Worm (Caenorhabditis elegans): ENCODE measurements around the gene Y43F8B.19.

- no peak for TF ChIP-seq ama-1 (optimal IDR thresholded peaks at IDR 0.05)
- TF ChIP-seq nhr-11 (tag; optimal IDR thresholded peaks at IDR 0.05) = no peak
- no peak for TF ChIP-seq jun-1 (tag; optimal IDR thresholded peaks at IDR 0.05)
- no peak for TF ChIP-seq ceh-82 (tag; optimal IDR thresholded peaks at IDR 0.05)
- TF ChIP-seq ceh-28 (tag; optimal IDR thresholded peaks at IDR 0.05) = no peak
- TF ChIP-seq lin-39 (tag; optimal IDR thresholded peaks at IDR 0.05) = no peak
- TF ChIP-seq nhr-28 (tag; optimal IDR thresholded peaks at IDR 0.05) = no peak
- no peak for TF ChIP-seq daf-12 (tag; optimal IDR thresholded peaks at IDR 0.05)
- no peak for TF ChIP-seq mml-1 (tag; optimal IDR thresholded peaks at IDR 0.05)
- TF ChIP-seq ceh-9 (tag; optimal IDR thresholded peaks at IDR 0.05) = no peak
- TF ChIP-seq egl-27 (tag; optimal IDR thresholded peaks at IDR 0.05) = no peak
Observed at ce11 chrV:19490461-19490860, 21.6 kb downstream of the Y43F8B.19 start, which contains the start of gene Y43F8B.7.

Measured in whole organism, L3 larva.